Fruit fly (Drosophila melanogaster) whole organism, embryonic: ENCODE results near the gene UGP.

Experiments
- BtbVII ChIP-seq: fragments of 200-800 bp; sonication (Bioruptor generic); optimal IDR thresholded peaks from 3 replicates; lab custom pipeline; 2017; ENCODE audit warnings: missing biosample characterization, mild to moderate bottlenecking, missing genetic modification characterization
- CG11398 ChIP-seq: fragments of 200-800 bp; sonication (Bioruptor generic); optimal IDR thresholded peaks from 2 replicates; lab custom pipeline; 2016; ENCODE audit warnings: missing biosample characterization, missing genetic modification characterization
- CG11723 ChIP-seq: fragments of 200-800 bp; sonication (Bioruptor generic); optimal IDR thresholded peaks from 2 replicates; lab custom pipeline; 2017; ENCODE audit warnings: missing biosample characterization, mild to moderate bottlenecking, missing genetic modification characterization
- CG14667 ChIP-seq: fragments of 200-800 bp; sonication (Bioruptor generic); IDR thresholded peaks from 2 replicates; pipeline ENCODE4 v1.3.6; 2022; ENCODE audit warnings: missing biosample characterization, missing genetic modification characterization
- CG15011 ChIP-seq: fragments of 200-800 bp; sonication (Bioruptor generic); optimal IDR thresholded peaks from 3 replicates; lab custom pipeline; 2018; ENCODE audit warnings: missing biosample characterization, mild to moderate bottlenecking, missing genetic modification characterization
- CG15479 ChIP-seq: fragments of 200-800 bp; sonication (Bioruptor generic); optimal IDR thresholded peaks from 3 replicates; lab custom pipeline; 2019; ENCODE audit warnings: missing biosample characterization, mild to moderate bottlenecking, missing genetic modification characterization, moderate library complexity
- CG17361 ChIP-seq: fragments of 200-800 bp; sonication (Bioruptor generic); IDR thresholded peaks from 3 replicates; pipeline ENCODE4 v1.3.6; 2022; ENCODE audit warnings: missing biosample characterization, missing genetic modification characterization
- CG1792 ChIP-seq: fragments of 200-800 bp; sonication (Bioruptor generic); optimal IDR thresholded peaks from 2 replicates; lab custom pipeline; 2016; ENCODE audit warnings: missing biosample characterization, missing genetic modification characterization
- CG2129 ChIP-seq: fragments of 200-800 bp; sonication (Bioruptor generic); IDR thresholded peaks from 2 replicates; pipeline ENCODE4 v1.3.6; 2022; ENCODE audit warnings: missing biosample characterization, missing genetic modification characterization; ENCODE audit not compliant: partially characterized antibody
- CG3281 ChIP-seq: fragments of 200-800 bp; sonication (Bioruptor generic); optimal IDR thresholded peaks from 3 replicates; lab custom pipeline; 2017; ENCODE audit warnings: missing biosample characterization, mild to moderate bottlenecking, missing genetic modification characterization
- CG6689 ChIP-seq: fragments of 200-800 bp; sonication (Bioruptor generic); IDR thresholded peaks from 2 replicates; pipeline ENCODE4 v1.3.6; 2022; ENCODE audit warnings: missing biosample characterization, missing genetic modification characterization
- CG8924 ChIP-seq: fragments of 200-800 bp; optimal IDR thresholded peaks from 3 replicates; lab custom pipeline; 2019; ENCODE audit warnings: missing biosample characterization, mild to moderate bottlenecking, missing genetic modification characterization, moderate library complexity
- CG9932 ChIP-seq: fragments of 200-800 bp; sonication (Bioruptor generic); IDR thresholded peaks from 2 replicates; pipeline ENCODE4 v1.3.6; 2022; ENCODE audit warnings: missing biosample characterization, missing genetic modification characterization
- CTCF ChIP-seq: fragments of 200-800 bp; sonication (Bioruptor generic); optimal IDR thresholded peaks from 2 replicates; lab custom pipeline; 2017; ENCODE audit warnings: missing biosample characterization, mild to moderate bottlenecking, missing genetic modification characterization, moderate library complexity
- Camta ChIP-seq: fragments of 200-800 bp; sonication (Bioruptor generic); optimal IDR thresholded peaks from 2 replicates; lab custom pipeline; 2016; ENCODE audit warnings: missing biosample characterization, missing genetic modification characterization
- CrebB ChIP-seq: fragments of 200-800 bp; sonication (Bioruptor generic); optimal IDR thresholded peaks from 3 replicates; lab custom pipeline; 2018; ENCODE audit warnings: missing biosample characterization, mild to moderate bottlenecking, missing genetic modification characterization
- Ets65A ChIP-seq: fragments of 200-800 bp; sonication (Bioruptor generic); peaks from one replicate; lab custom pipeline; 2016; ENCODE audit warnings: missing biosample characterization, missing genetic modification characterization
- Hr3 ChIP-seq: fragments of 200-800 bp; sonication (Bioruptor generic); optimal IDR thresholded peaks from 3 replicates; lab custom pipeline; 2016; ENCODE audit warnings: missing biosample characterization, missing genetic modification characterization
- MBD-R2 ChIP-seq: fragments of 200-800 bp; sonication (Bioruptor generic); IDR thresholded peaks from 2 replicates; pipeline ENCODE4 v1.3.6; 2022; ENCODE audit warnings: missing biosample characterization, missing genetic modification characterization
- Mes4 ChIP-seq: fragments of 200-800 bp; sonication (Bioruptor generic); optimal IDR thresholded peaks from 2 replicates; lab custom pipeline; 2016; ENCODE audit warnings: missing biosample characterization, missing genetic modification characterization
- NFAT ChIP-seq: fragments of 200-800 bp; sonication (Bioruptor generic); IDR thresholded peaks from 2 replicates; pipeline ENCODE4 v1.3.6; 2022; ENCODE audit warnings: missing biosample characterization, missing genetic modification characterization
- Oli ChIP-seq: fragments of 200-800 bp; sonication (Bioruptor generic); optimal IDR thresholded peaks from 2 replicates; lab custom pipeline; 2018; ENCODE audit warnings: missing biosample characterization, mild to moderate bottlenecking, missing genetic modification characterization, moderate library complexity
- Rfx ChIP-seq: fragments of 200-800 bp; sonication (Bioruptor generic); IDR thresholded peaks from 2 replicates; pipeline ENCODE4 v1.3.6; 2022; ENCODE audit warnings: missing biosample characterization, missing genetic modification characterization
- Trl ChIP-seq, 3 experiments: fragments of >200 bp in 2 of 3; fragments of 200-800 bp in 1 of 3; sonication (Bioruptor generic) in 1 of 3; optimal IDR thresholded peaks; 2 replicates in 1 of 3; 3 replicates in 2 of 3; lab custom pipeline; 2016 to 2017; ENCODE audit warnings: missing biosample characterization in 1 of 3, missing genetic modification characterization in 1 of 3
- YL-1 ChIP-seq: fragments of 200-800 bp; sonication (Bioruptor generic); optimal IDR thresholded peaks from 3 replicates; lab custom pipeline; 2017; ENCODE audit warnings: missing biosample characterization, mild to moderate bottlenecking, missing genetic modification characterization
- bsh ChIP-seq, 2 experiments: fragments of 200-800 bp; sonication (Bioruptor generic); optimal IDR thresholded peaks; 2 replicates each; lab custom pipeline; 2017 to 2018; ENCODE audit warnings: mild to moderate bottlenecking in 2 of 2, missing biosample characterization in 2 of 2, missing genetic modification characterization in 2 of 2, moderate library complexity in 1 of 2
- cato ChIP-seq: fragments of 200-800 bp; sonication (Bioruptor generic); optimal IDR thresholded peaks from 2 replicates; lab custom pipeline; 2016; ENCODE audit warnings: missing biosample characterization, missing genetic modification characterization, borderline replicate concordance
- chm ChIP-seq: fragments of 200-800 bp; sonication (Bioruptor generic); IDR thresholded peaks from 2 replicates; pipeline ENCODE4 v1.3.6; 2022; ENCODE audit warnings: missing biosample characterization, missing genetic modification characterization
- ci ChIP-seq: fragments of 200-800 bp; sonication (Bioruptor generic); IDR thresholded peaks from 3 replicates; pipeline ENCODE4 v1.3.6; 2022; ENCODE audit warnings: missing biosample characterization, missing genetic modification characterization
- cwo ChIP-seq: fragments of 200-800 bp; sonication (Bioruptor generic); optimal IDR thresholded peaks from 3 replicates; lab custom pipeline; 2017; ENCODE audit warnings: missing biosample characterization, missing genetic modification characterization, mild to moderate bottlenecking, moderate library complexity, missing genetic modification reagents
- dpn ChIP-seq, 2 experiments: fragments of 200-800 bp; sonication (Bioruptor generic); optimal IDR thresholded peaks; 3 replicates each; lab custom pipeline; 2016; ENCODE audit warnings: missing biosample characterization in 2 of 2, missing genetic modification characterization in 2 of 2
- exex ChIP-seq: fragments of 200-800 bp; sonication (Bioruptor generic); optimal IDR thresholded peaks from 4 replicates; lab custom pipeline; 2018; ENCODE audit warnings: missing biosample characterization, mild to moderate bottlenecking, missing genetic modification characterization, moderate library complexity
- fd96Cb ChIP-seq: fragments of 200-800 bp; sonication (Bioruptor generic); optimal IDR thresholded peaks from 2 replicates; lab custom pipeline; 2018; ENCODE audit warnings: missing biosample characterization, mild to moderate bottlenecking, missing genetic modification characterization, moderate library complexity
- h ChIP-seq: fragments of >200 bp; optimal IDR thresholded peaks from 2 replicates; lab custom pipeline; 2017
- inv ChIP-seq: fragments of 200-800 bp; sonication (Bioruptor generic); IDR thresholded peaks from 2 replicates; pipeline ENCODE4 v1.3.6; 2022; ENCODE audit warnings: missing biosample characterization, missing genetic modification characterization; ENCODE audit not compliant: partially characterized antibody
- kah ChIP-seq: fragments of 200-800 bp; sonication (Bioruptor generic); optimal IDR thresholded peaks from 2 replicates; lab custom pipeline; 2018; ENCODE audit warnings: missing biosample characterization, mild to moderate bottlenecking, missing genetic modification characterization
- klu ChIP-seq: fragments of 200-800 bp; sonication (Bioruptor generic); IDR thresholded peaks from 2 replicates; pipeline ENCODE4 v1.3.6; 2022; ENCODE audit warnings: missing biosample characterization, missing genetic modification characterization
- lbe ChIP-seq: fragments of 200-800 bp; sonication (Bioruptor generic); optimal IDR thresholded peaks from 2 replicates; lab custom pipeline; 2016; ENCODE audit warnings: missing biosample characterization, mild to moderate bottlenecking, missing genetic modification characterization
- nom ChIP-seq: fragments of 200-800 bp; sonication (Bioruptor generic); optimal IDR thresholded peaks from 2 replicates; lab custom pipeline; 2017; ENCODE audit warnings: missing biosample characterization, missing genetic modification characterization, mild to moderate bottlenecking, moderate library complexity, missing genetic modification reagents
- oc ChIP-seq: fragments of 200-800 bp; sonication (Bioruptor generic); optimal IDR thresholded peaks from 2 replicates; lab custom pipeline; 2018; ENCODE audit warnings: missing biosample characterization, mild to moderate bottlenecking, missing genetic modification characterization, moderate library complexity
- onecut ChIP-seq: fragments of 200-800 bp; sonication (Bioruptor generic); IDR thresholded peaks from 2 replicates; pipeline ENCODE4 v1.3.6; 2022; ENCODE audit warnings: missing biosample characterization, missing genetic modification characterization
- pho ChIP-seq: fragments of 200-800 bp; sonication (Bioruptor generic); optimal IDR thresholded peaks from 2 replicates; lab custom pipeline; 2016; ENCODE audit warnings: missing biosample characterization, missing genetic modification characterization
- prd ChIP-seq, 3 experiments: fragments of >200 bp in 2 of 3; fragments of 200-800 bp in 1 of 3; sonication (Bioruptor generic) in 1 of 3; optimal IDR thresholded peaks in 2 of 3; IDR thresholded peaks in 1 of 3; 2 replicates in 2 of 3; 3 replicates in 1 of 3; pipeline versions ENCODE4 v1.3.6 to Lab custom; 2017 to 2022; ENCODE audit warnings: missing biosample characterization in 1 of 3, missing genetic modification characterization in 1 of 3
- psq ChIP-seq: fragments of 200-800 bp; sonication (Bioruptor generic); optimal IDR thresholded peaks from 2 replicates; lab custom pipeline; 2017; ENCODE audit warnings: missing biosample characterization, missing genetic modification characterization
- sd ChIP-seq: fragments of 200-800 bp; sonication (Bioruptor generic); optimal IDR thresholded peaks from 3 replicates; lab custom pipeline; 2018; ENCODE audit warnings: missing biosample characterization, mild to moderate bottlenecking, missing genetic modification characterization, moderate library complexity
- sisA ChIP-seq: fragments of 200-800 bp; sonication (Bioruptor generic); IDR thresholded peaks from 2 replicates; pipeline ENCODE4 v1.3.6; 2022; ENCODE audit warnings: missing biosample characterization, missing genetic modification characterization
- sr ChIP-seq: fragments of 200-800 bp; sonication (Bioruptor generic); IDR thresholded peaks from 3 replicates; pipeline ENCODE4 v1.3.6; 2022; ENCODE audit warnings: missing biosample characterization, missing genetic modification characterization
- tap ChIP-seq: fragments of 200-800 bp; optimal IDR thresholded peaks from 3 replicates; lab custom pipeline; 2019; ENCODE audit warnings: missing biosample characterization, mild to moderate bottlenecking, missing genetic modification characterization, moderate library complexity
- twi ChIP-seq: fragments of 200-800 bp; optimal IDR thresholded peaks from 2 replicates; lab custom pipeline; 2019; ENCODE audit warnings: missing biosample characterization, mild to moderate bottlenecking, missing genetic modification characterization, moderate library complexity
- wor ChIP-seq: fragments of 200-800 bp; sonication (Bioruptor generic); IDR thresholded peaks from 2 replicates; pipeline ENCODE4 v1.3.6; 2022; ENCODE audit warnings: missing biosample characterization, missing genetic modification characterization

Gene UGP

dm6 chr3L:9357830-9358712 lies 664 bp downstream of the UGP start (continued):
- TF ChIP-seq BtbVII (GFP tag; lab: Kevin White, UChicago) (no peak), tap (tag; lab: Kevin White, UChicago) (no peak), CG11398 (GFP tag; lab: Kevin White, UChicago) (no peak), psq (GFP tag; lab: Kevin White, UChicago) (peak; percentile 13), CrebB (tag; lab: Kevin White, UChicago) (no peak), YL-1 (GFP tag; lab: Kevin White, UChicago) (no peak), ci (GFP tag; lab: Robert Waterston, UW) (no peak), CG15011 (GFP tag; lab: Kevin White, UChicago) (no peak), sd (peak; percentile 87), Rfx (GFP tag; lab: Robert Waterston, UW) (0 out of 2 replicates have a peak, but pooled peaks have one; percentile 13), prd (optimal IDR thresholded peaks at IDR 0.05; lab: Kevin White, UChicago) (no peak), prd (GFP tag; IDR thresholded peaks at IDR 0.05; lab: Robert Waterston, UW) (no peak), inv (GFP tag; lab: Robert Waterston, UW) (no peak), Camta (GFP tag; lab: Kevin White, UChicago) (no peak), cwo (peak; percentile 21), sisA (GFP tag; lab: Robert Waterston, UW) (no peak), MBD-R2 (GFP tag; lab: Robert Waterston, UW) (no peak), Trl (optimal IDR thresholded peaks at IDR 0.05; lab: Kevin White, UChicago) (peak in 1 of 2 experiments; percentile 25), Trl (GFP tag; optimal IDR thresholded peaks at IDR 0.05; lab: Kevin White, UChicago) (no peak), CG11723 (GFP tag; lab: Kevin White, UChicago) (no peak), CG6689 (GFP tag; lab: Robert Waterston, UW) (no peak), twi (tag; lab: Kevin White, UChicago) (peak; percentile 25), sr (GFP tag; lab: Robert Waterston, UW) (no peak), fd96Cb (tag; lab: Kevin White, UChicago) (no peak), CG1792 (GFP tag; lab: Kevin White, UChicago) (no peak), CG15479 (GFP tag; lab: Kevin White, UChicago) (peak; percentile 9), CG2129 (GFP tag; lab: Robert Waterston, UW) (no peak), onecut (no peak), Hr3 (GFP tag; lab: Kevin White, UChicago) (no peak), kah (GFP tag; lab: Kevin White, UChicago) (peak; percentile 20), CG3281 (GFP tag; lab: Kevin White, UChicago) (no peak), oc (tag; lab: Kevin White, UChicago) (no peak), h (lab: Kevin White, UChicago) (no peak), wor (GFP tag; lab: Robert Waterston, UW) (no peak), Oli (tag; lab: Kevin White, UChicago) (no peak), Ets65A (GFP tag; lab: Kevin White, UChicago) (no peak), NFAT (GFP tag; lab: Robert Waterston, UW) (no peak), Mes4 (no peak), CG14667 (GFP tag; lab: Robert Waterston, UW) (no peak), pho (no peak), nom (GFP tag; lab: Kevin White, UChicago) (peak; percentile 69), CG9932 (no peak), klu (GFP tag; lab: Robert Waterston, UW) (no peak), dpn (GFP tag; optimal IDR thresholded peaks at IDR 0.05; lab: Kevin White, UChicago) (no peak), cato (GFP tag; lab: Kevin White, UChicago) (no peak), CG17361 (no peak), CG8924 (tag; lab: Kevin White, UChicago) (peak; percentile 5), CTCF (GFP tag; lab: Kevin White, UChicago) (no peak), chm (GFP tag; lab: Robert Waterston, UW) (no peak), lbe (peak; percentile 23), bsh (GFP tag; optimal IDR thresholded peaks at IDR 0.05; lab: Kevin White, UChicago) (peak in 1 of 2 experiments; percentile 45), exex (tag; lab: Kevin White, UChicago) (peak; percentile 22)
